Worm (Caenorhabditis elegans): ENCODE results near the gene ceh-74.

- TF ChIP-seq unc-62 (GFP tag; optimal IDR thresholded peaks at IDR 0.05) (no peak), ceh-82 (tag; optimal IDR thresholded peaks at IDR 0.05) (no peak), nhr-237 (tag; optimal IDR thresholded peaks at IDR 0.05) (no peak), alr-1 (tag; optimal IDR thresholded peaks at IDR 0.05) (no peak), mbf-1 (tag; optimal IDR thresholded peaks at IDR 0.05) (no peak), ama-1 (optimal IDR thresholded peaks at IDR 0.05) (no peak), lin-39 (tag; optimal IDR thresholded peaks at IDR 0.05) (no peak), peb-1 (tag; optimal IDR thresholded peaks at IDR 0.05) (no peak), gmeb-1 (tag; optimal IDR thresholded peaks at IDR 0.05) (no peak), lsy-2 (tag; optimal IDR thresholded peaks at IDR 0.05) (no peak), elt-3 (tag; optimal IDR thresholded peaks at IDR 0.05) (no peak), snpc-4 (tag; optimal IDR thresholded peaks at IDR 0.05) (no peak), aly-2 (tag; optimal IDR thresholded peaks at IDR 0.05) (no peak)
Observed at ce11 chrV:14175216-14175615, 2.7 kb upstream of the ceh-74 start, which contains the start of gene cest-2.2.
